Worm (Caenorhabditis elegans): ENCODE measurements around the gene Y54G2A.38.
"Not testable (repeated sequence)": the region's sequence is repeated elsewhere in the genome, so short reads cannot be mapped to it uniquely, and the experiment has no call there.

ce11 chrIV:2788389-2788788, 29.1 kb downstream of the Y54G2A.38 start, which contains the start of gene atln-1:
- TF ChIP-seq lin-39 (tag; optimal IDR thresholded peaks at IDR 0.05); unc-62 (GFP tag; optimal IDR thresholded peaks at IDR 0.05); nhr-23 (tag; optimal IDR thresholded peaks at IDR 0.05); aly-2 (tag; optimal IDR thresholded peaks at IDR 0.05); lsy-2 (tag; optimal IDR thresholded peaks at IDR 0.05); nhr-237 (tag; optimal IDR thresholded peaks at IDR 0.05); egl-27 (tag; optimal IDR thresholded peaks at IDR 0.05); ceh-16 (tag; optimal IDR thresholded peaks at IDR 0.05); zag-1 (tag; optimal IDR thresholded peaks at IDR 0.05); nhr-77 (tag; optimal IDR thresholded peaks at IDR 0.05): not testable (repeated sequence)

Measured in whole organism, L2 larva.